Worm (Caenorhabditis elegans) whole organism, L3 larva: ENCODE data around the gene F32D1.3.

Source experiments
- ceh-82 ChIP-seq: fragments of 150-350 bp; optimal IDR thresholded peaks from 2 replicates; lab custom pipeline; 2014; ENCODE audit warnings: missing biosample characterization, missing genetic modification characterization
- elt-1 ChIP-seq: fragments of 150-350 bp; optimal IDR thresholded peaks from 2 replicates; lab custom pipeline; 2014; ENCODE audit warnings: missing biosample characterization, missing genetic modification characterization
- elt-2 ChIP-seq: sonication (generic microtip); optimal IDR thresholded peaks from 2 replicates; lab custom pipeline; 2016; ENCODE audit warnings: missing genetic modification reagents, mild to moderate bottlenecking, missing genetic modification characterization, missing compliant biosample characterization
- lin-15B ChIP-seq: fragments of 150-350 bp; optimal IDR thresholded peaks from 2 replicates; lab custom pipeline; 2014; ENCODE audit warnings: missing biosample characterization, missing genetic modification characterization
- pqm-1 ChIP-seq: fragments of 150-350 bp; optimal IDR thresholded peaks from 2 replicates; lab custom pipeline; 2017; ENCODE audit warnings: missing biosample characterization, missing genetic modification characterization, inconsistent platforms
- skn-1 ChIP-seq: fragments of 150-350 bp; optimal IDR thresholded peaks from 2 replicates; lab custom pipeline; 2014; ENCODE audit warnings: missing biosample characterization, missing genetic modification characterization
- snpc-4 ChIP-seq: fragments of 150-350 bp; optimal IDR thresholded peaks from 2 replicates; lab custom pipeline; 2014; ENCODE audit warnings: missing biosample characterization, missing genetic modification characterization
- ztf-11 ChIP-seq: fragments of 150-350 bp; optimal IDR thresholded peaks from 2 replicates; lab custom pipeline; 2014; ENCODE audit warnings: missing biosample characterization, missing genetic modification characterization

- TF ChIP-seq elt-2 (tag; lab: Kevin White, UChicago) (no peak), lin-15B (tag; lab: Kevin White, UChicago) (no peak), ztf-11 (tag; lab: Kevin White, UChicago) (no peak), skn-1 (tag; lab: Kevin White, UChicago) (no peak), ceh-82 (tag; lab: Kevin White, UChicago) (no peak), snpc-4 (tag; lab: Kevin White, UChicago) (no peak), elt-1 (tag; lab: Kevin White, UChicago) (no peak), pqm-1 (no peak)
These were observed 38.7 kb downstream of the F32D1.3 start, which contains the start of gene R02D1.2 for ce11 chrV:4322706-4323105.
